Worm (Caenorhabditis elegans) whole organism, midembryonic: ENCODE measurements around the gene T24C12.4.
A peak's percentile ranks its signal among the peaks of the same experiment; 100 is the strongest.

ENCODE experiments used
- flt-1 ChIP-seq: fragments of 200-800 bp; sonication (Bioruptor generic); IDR thresholded peaks from 2 replicates; pipeline ENCODE4 v1.3.6; 2022; ENCODE audit warnings: missing genetic modification characterization, missing compliant biosample characterization
- med-1 ChIP-seq: sonication (generic microtip); optimal IDR thresholded peaks from 2 replicates; lab custom pipeline; 2017; ENCODE audit warnings: missing genetic modification characterization, mild to moderate bottlenecking, missing compliant biosample characterization, antibody characterized with exemption, missing genetic modification reagents; ENCODE audit not compliant: insufficient read depth
- ztf-23 ChIP-seq: fragments of 200-800 bp; sonication (Bioruptor generic); IDR thresholded peaks from 2 replicates; pipeline ENCODE4 v1.3.6; 2022; ENCODE audit warnings: missing genetic modification reagents, missing genetic modification characterization, missing compliant biosample characterization
- ztf-29 ChIP-seq: fragments of 200-800 bp; sonication (Bioruptor generic); IDR thresholded peaks from 2 replicates; pipeline ENCODE4 v1.3.6; 2022; ENCODE audit warnings: missing genetic modification reagents, missing genetic modification characterization, missing compliant biosample characterization

ce11 chrX:2213400-2214362 lies 8.8 kb upstream of the T24C12.4 start:
- TF ChIP-seq ztf-29 (GFP tag; lab: Robert Waterston, UW) (no peak), med-1 (GFP tag; lab: Kevin White, UChicago) (no peak), ztf-23 (GFP tag; lab: Robert Waterston, UW) (0 out of 2 replicates have a peak, but pooled peaks have one; percentile 13), flt-1 (GFP tag; lab: Robert Waterston, UW) (no peak)
